Worm (Caenorhabditis elegans) whole organism, L4/young adult: ENCODE data around the gene ipla-7.

ENCODE experiments used
- dao-5 ChIP-seq: sonication (generic microtip); optimal IDR thresholded peaks from 2 replicates; lab custom pipeline; 2016; ENCODE audit warnings: missing genotype, missing genetic modification characterization, moderate library complexity, missing compliant biosample characterization
- him-1 ChIP-seq: sonication (generic microtip); optimal IDR thresholded peaks from 2 replicates; lab custom pipeline; 2016; ENCODE audit warnings: missing genotype, missing genetic modification reagents, missing genetic modification characterization, missing compliant biosample characterization

DNA sequence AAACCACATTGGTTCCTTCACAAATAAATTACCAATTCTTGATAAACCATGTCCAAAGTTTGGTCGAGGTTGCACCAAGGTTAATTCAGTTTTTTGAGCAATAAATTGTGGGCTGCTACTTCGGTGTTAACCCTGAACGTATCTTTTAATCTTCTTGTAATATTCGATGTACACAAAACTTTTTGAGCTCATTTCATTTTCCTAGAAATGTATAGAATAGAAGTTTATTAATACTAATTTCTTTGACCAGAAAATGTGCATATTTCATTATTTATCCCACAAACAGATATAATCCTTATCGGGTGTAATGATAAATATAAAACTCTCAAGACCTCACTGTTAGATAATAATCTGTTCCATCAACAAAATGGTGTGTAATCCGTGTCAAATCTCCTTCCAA, 1.3 kb upstream of the ipla-7 start:
- no peak for TF ChIP-seq dao-5 (tag; lab: Kevin White, UChicago)
- no peak for TF ChIP-seq him-1 (tag; lab: Kevin White, UChicago)
